Worm (Caenorhabditis elegans): ENCODE measurements around the gene Y62H9A.1.

DNA sequence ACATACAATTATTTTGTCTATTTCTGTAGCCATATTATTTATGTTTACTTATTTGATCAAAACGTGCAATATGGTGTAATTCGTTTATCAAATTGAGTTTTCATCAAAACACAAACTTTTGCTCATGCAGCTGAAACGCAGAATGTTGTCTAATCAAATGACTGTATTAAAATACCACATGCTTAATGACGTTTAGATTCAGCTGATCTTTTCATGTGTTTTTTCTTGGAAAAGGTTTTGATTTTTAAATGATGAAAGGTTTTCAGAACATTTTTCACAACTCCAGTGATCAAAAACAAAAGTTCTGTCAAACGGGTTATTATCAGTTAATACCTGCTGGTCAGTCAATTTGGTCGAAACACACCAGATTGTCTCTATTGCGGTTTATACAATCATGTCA is at the start of gene Y62H9A.1:
- no peak for TF ChIP-seq pha-4 (tag; optimal IDR thresholded peaks at IDR 0.05)
- no peak for TF ChIP-seq ceh-30 (tag; optimal IDR thresholded peaks at IDR 0.05)
- TF ChIP-seq nhr-11 (tag; optimal IDR thresholded peaks at IDR 0.05) = no peak
- TF ChIP-seq pag-3 (tag; optimal IDR thresholded peaks at IDR 0.05; ENCODE audit: borderline replicate concordance) = no peak
- no peak for TF ChIP-seq nfya-1 (tag; optimal IDR thresholded peaks at IDR 0.05)
